Fruit fly (Drosophila melanogaster): ENCODE data around the gene Hsp23.

Hsp23 gene

DNA sequence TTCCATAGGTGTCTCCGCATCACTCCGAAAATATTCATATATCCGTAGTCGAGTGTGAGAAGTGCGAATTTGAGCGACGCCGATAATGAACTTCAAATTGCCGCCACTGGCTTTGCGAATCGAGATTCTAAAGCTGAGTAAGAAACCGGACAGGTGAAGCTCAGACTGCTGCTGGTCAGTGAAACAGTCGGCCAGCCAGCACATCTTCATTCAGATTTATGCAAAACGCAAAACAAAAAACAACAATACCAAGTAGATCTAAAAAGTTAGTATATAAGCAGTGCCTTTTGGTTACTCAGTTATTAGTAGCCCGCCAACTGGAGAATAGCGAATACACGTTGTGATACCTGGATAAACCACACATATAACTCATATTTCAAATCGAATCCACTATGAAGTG lies 22.8 kb downstream of the Hsp23 start, which contains the start of gene Cpr67B:
Cpr67B (plus strand) TSS at position 301 of the 400 bp plus-strand sequence.
- no peak for TF ChIP-seq noc (tag; optimal IDR thresholded peaks at IDR 0.05)

dm6 chr3L:9410030-9410589 lies 28.4 kb downstream of the Hsp23 start:
- no peak for TF ChIP-seq noc (tag; optimal IDR thresholded peaks at IDR 0.05)

DNA sequence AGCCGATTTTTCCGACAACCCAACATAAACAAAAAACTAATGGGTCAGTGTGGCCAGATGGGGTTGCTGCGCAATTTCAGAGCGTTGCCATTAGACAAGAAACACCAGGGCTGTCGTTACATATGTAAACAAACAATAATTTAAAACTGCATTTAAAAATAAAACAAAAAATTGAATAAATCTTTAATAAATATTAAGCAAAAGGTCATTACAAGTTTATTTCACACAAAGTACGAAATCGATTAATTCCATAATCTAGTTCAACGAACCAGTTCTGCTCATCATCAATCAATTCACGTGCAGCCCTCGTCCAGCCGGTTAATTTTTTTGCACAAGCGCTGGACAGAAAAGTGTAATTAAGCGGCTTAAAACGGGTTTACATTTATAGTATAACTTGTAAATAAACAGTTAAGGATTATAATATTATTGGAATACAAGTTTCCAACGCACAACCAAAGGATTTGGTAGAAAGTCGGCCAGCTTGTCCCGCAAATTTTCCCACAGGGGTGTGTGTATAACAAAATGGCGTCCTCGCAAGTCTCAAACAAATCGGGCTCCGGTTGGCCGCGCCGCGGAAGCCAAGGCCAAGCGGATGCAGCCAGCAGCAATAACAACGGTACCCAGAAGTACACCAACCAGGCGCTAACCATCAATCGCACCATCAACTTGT lies 29.2 kb downstream of the Hsp23 start, which contains the start of the genes CG4022 and Cpsf5:
CG4022 (minus strand) TSS at position 79 of the 670 bp plus-strand sequence.
Cpsf5 (plus strand) TSS at position 285 of the 670 bp plus-strand sequence.
- peak; percentile 82 for TF ChIP-seq noc (tag; optimal IDR thresholded peaks at IDR 0.05)

dm6 chr3L:9417288-9417687 lies 35.6 kb downstream of the Hsp23 start, which contains the start of gene CG3982:
CG3982 (minus strand) TSS chr3L:9417388.
- TF ChIP-seq noc (tag; optimal IDR thresholded peaks at IDR 0.05), result no peak

- no peak for TF ChIP-seq noc (tag; optimal IDR thresholded peaks at IDR 0.05)
These were observed 37.6 kb downstream of the Hsp23 start for dm6 chr3L:9419328-9419727.

DNA sequence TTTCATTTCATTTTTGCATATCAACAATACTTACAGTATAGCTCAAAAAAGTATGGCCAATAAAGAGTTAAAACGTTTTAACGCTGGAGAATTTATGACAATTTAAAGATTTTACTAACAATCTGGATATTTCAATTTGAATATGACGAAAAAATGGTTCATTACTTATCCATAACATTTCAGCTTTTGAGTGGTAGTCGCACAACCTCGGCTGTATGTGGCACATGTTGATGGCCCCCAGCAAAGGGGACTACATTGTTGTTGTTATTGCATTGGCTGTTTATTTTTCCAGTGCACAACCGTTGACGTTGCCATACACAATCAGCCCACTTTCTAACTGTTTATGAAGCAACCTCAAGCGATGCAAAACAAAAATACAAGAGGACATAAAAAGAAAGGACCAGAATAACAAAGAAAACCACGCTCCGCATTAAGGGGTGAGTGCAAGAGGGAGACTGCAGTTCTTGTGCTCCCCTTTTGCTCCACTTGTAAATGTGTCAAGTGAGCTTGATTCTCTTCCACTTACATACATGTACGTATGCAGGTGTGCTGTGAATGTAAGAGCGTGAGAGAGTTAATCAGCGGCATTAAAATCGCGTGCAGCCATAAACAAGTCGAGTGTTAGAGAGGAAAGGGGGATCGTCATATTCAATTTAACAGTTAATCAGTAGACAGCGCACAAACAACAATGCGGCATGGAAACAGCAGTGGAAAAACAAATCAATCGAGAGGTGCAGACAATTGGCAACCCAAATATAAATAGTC lies 38.6 kb downstream of the Hsp23 start:
- peak; percentile 26 for TF ChIP-seq noc (tag; optimal IDR thresholded peaks at IDR 0.05)

dm6 chr3L:9420819-9421130 lies 39.1 kb downstream of the Hsp23 start:
- TF ChIP-seq noc (tag; optimal IDR thresholded peaks at IDR 0.05), result no peak

- TF ChIP-seq noc (tag; optimal IDR thresholded peaks at IDR 0.05), result no peak
These were observed 39.9 kb downstream of the Hsp23 start for dm6 chr3L:9421621-9422020.

DNA sequence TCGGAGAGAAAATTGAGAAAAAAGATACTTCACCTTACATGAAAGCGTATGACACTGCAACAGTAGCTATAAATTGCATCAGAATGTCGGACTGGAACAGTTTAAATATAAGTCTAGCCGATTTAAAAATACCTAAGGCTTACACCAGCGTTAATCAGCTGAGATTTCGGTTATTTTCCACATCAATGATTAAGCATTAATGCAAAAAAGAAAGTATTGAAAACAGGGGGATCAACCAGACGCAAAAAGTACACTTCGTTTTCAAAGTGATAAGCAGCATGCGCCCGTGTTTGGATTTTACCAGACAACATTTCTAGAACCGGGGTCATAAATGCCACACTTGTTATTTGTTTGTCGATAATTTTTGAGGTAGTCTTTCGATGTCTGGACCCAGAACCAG lies 40.5 kb downstream of the Hsp23 start:
- TF ChIP-seq noc (tag; optimal IDR thresholded peaks at IDR 0.05), result peak; percentile 15

DNA sequence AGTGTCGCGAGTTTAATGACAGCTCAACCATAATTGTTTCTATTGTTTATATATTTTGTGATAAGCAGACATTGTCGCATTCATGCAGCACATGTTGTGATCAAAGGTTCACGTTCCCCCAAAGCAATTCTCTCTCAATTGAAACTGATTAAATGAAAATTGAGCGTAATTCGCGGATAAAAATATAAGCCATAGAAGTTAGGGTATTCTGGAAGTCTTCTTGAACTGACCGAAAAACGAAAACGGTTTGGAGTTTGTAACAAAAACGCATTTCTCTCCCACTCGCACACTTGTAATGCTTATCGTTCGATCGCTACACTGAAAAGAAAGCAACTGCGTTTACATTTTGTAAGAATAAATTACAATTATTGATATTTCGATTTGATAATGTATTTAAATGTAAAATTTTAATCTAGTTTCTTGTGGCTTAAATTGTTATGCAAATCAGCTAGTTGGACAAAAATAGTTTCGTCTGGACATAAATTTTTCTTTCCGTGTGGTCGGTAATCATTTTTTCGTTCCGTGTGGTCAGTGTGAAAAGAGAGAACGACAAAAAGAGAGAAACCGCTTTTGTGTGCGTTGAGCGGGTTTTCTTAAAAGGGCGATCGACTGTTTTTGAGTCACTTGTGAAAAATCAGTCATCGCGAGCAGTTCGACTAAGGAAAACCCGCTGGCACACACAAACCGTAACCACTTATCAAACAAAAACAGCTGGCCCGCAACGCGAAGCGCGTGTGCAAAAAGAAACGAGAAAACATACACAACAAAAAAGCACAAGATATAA lies 41.1 kb downstream of the Hsp23 start, which contains the start of gene aay:
aay (plus strand) TSS at position 618 of the 784 bp plus-strand sequence.
- TF ChIP-seq noc (tag; optimal IDR thresholded peaks at IDR 0.05), result peak; percentile 97

- no peak for TF ChIP-seq noc (tag; optimal IDR thresholded peaks at IDR 0.05)
These were observed 42.3 kb downstream of the Hsp23 start for dm6 chr3L:9423757-9424527.

- TF ChIP-seq noc (tag; optimal IDR thresholded peaks at IDR 0.05), result no peak
These were observed 42.8 kb downstream of the Hsp23 start for dm6 chr3L:9424528-9424911.

dm6 chr3L:9425838-9426237 lies 44.2 kb downstream of the Hsp23 start:
- TF ChIP-seq noc (tag; optimal IDR thresholded peaks at IDR 0.05), result no peak

dm6 chr3L:9426656-9427294 lies 45.1 kb downstream of the Hsp23 start, which contains the start of the genes Atat and Shc:
Atat (minus strand) TSS chr3L:9426758.
Shc (plus strand) TSS chr3L:9427010.
- peak; percentile 97 for TF ChIP-seq noc (tag; optimal IDR thresholded peaks at IDR 0.05)
